Fruit fly (Drosophila melanogaster) whole organism, embryonic: ENCODE measurements around the gene Trl.

Source experiments
- BtbVII ChIP-seq: fragments of 200-800 bp; sonication (Bioruptor generic); optimal IDR thresholded peaks from 3 replicates; lab custom pipeline; 2017; ENCODE audit warnings: missing biosample characterization, mild to moderate bottlenecking, missing genetic modification characterization
- CG10321 ChIP-seq: fragments of 200-800 bp; sonication (Bioruptor generic); IDR thresholded peaks from 2 replicates; pipeline ENCODE4 v1.3.6; 2022; ENCODE audit warnings: missing biosample characterization, missing genetic modification characterization
- CG10979 ChIP-seq: fragments of 200-800 bp; sonication (Bioruptor generic); optimal IDR thresholded peaks from 2 replicates; lab custom pipeline; 2018; ENCODE audit warnings: missing biosample characterization, mild to moderate bottlenecking, missing genetic modification characterization, moderate library complexity
- CG11723 ChIP-seq: fragments of 200-800 bp; sonication (Bioruptor generic); optimal IDR thresholded peaks from 2 replicates; lab custom pipeline; 2017; ENCODE audit warnings: missing biosample characterization, mild to moderate bottlenecking, missing genetic modification characterization
- CG14860 ChIP-seq: fragments of 200-800 bp; sonication (Bioruptor generic); IDR thresholded peaks from 3 replicates; pipeline ENCODE4 v1.3.6; 2022; ENCODE audit warnings: missing biosample characterization, missing genetic modification characterization; ENCODE audit not compliant: partially characterized antibody
- CG15011 ChIP-seq: fragments of 200-800 bp; sonication (Bioruptor generic); optimal IDR thresholded peaks from 3 replicates; lab custom pipeline; 2018; ENCODE audit warnings: missing biosample characterization, mild to moderate bottlenecking, missing genetic modification characterization
- CG1792 ChIP-seq: fragments of 200-800 bp; sonication (Bioruptor generic); optimal IDR thresholded peaks from 2 replicates; lab custom pipeline; 2016; ENCODE audit warnings: missing biosample characterization, missing genetic modification characterization
- CG1832 ChIP-seq: fragments of 200-800 bp; sonication (Bioruptor generic); optimal IDR thresholded peaks from 2 replicates; lab custom pipeline; 2017; ENCODE audit warnings: missing biosample characterization, mild to moderate bottlenecking, missing genetic modification characterization, inconsistent platforms
- CG18476 ChIP-seq: fragments of 200-800 bp; sonication (Bioruptor generic); optimal IDR thresholded peaks from 2 replicates; lab custom pipeline; 2016; ENCODE audit warnings: missing biosample characterization, mild to moderate bottlenecking, missing genetic modification characterization
- CG18619 ChIP-seq: fragments of 200-800 bp; sonication (Bioruptor generic); optimal IDR thresholded peaks from 3 replicates; lab custom pipeline; 2017; ENCODE audit warnings: missing biosample characterization, mild to moderate bottlenecking, missing genetic modification characterization
- CG2116 ChIP-seq: fragments of 200-800 bp; sonication (Bioruptor generic); optimal IDR thresholded peaks from 3 replicates; lab custom pipeline; 2018; ENCODE audit warnings: missing biosample characterization, mild to moderate bottlenecking, missing genetic modification characterization
- CG2712 ChIP-seq: fragments of 200-800 bp; optimal IDR thresholded peaks from 3 replicates; lab custom pipeline; 2019; ENCODE audit warnings: missing biosample characterization, mild to moderate bottlenecking, missing genetic modification characterization, moderate library complexity
- CG31224 ChIP-seq: fragments of 200-800 bp; sonication (Bioruptor generic); IDR thresholded peaks from 2 replicates; pipeline ENCODE4 v1.3.6; 2022; ENCODE audit warnings: missing biosample characterization, missing genetic modification characterization
- CG42726 ChIP-seq: fragments of 200-800 bp; sonication (Bioruptor generic); IDR thresholded peaks from 2 replicates; pipeline ENCODE4 v1.3.6; 2022; ENCODE audit warnings: missing biosample characterization, missing genetic modification characterization; ENCODE audit not compliant: partially characterized antibody
- CG4360 ChIP-seq: fragments of 200-800 bp; sonication (Bioruptor generic); IDR thresholded peaks from 2 replicates; pipeline ENCODE4 v1.3.6; 2022; ENCODE audit warnings: missing biosample characterization, missing genetic modification characterization
- CG43689 ChIP-seq: fragments of 200-800 bp; sonication (Bioruptor generic); IDR thresholded peaks from 2 replicates; pipeline ENCODE4 v1.3.6; 2022; ENCODE audit warnings: missing biosample characterization, missing genetic modification characterization
- CG5953 ChIP-seq: fragments of 200-800 bp; sonication (Bioruptor generic); IDR thresholded peaks from 2 replicates; pipeline ENCODE4 v1.3.6; 2022; ENCODE audit warnings: missing biosample characterization, missing genetic modification characterization
- CG6254 ChIP-seq: fragments of 200-800 bp; sonication (Bioruptor generic); optimal IDR thresholded peaks from 3 replicates; lab custom pipeline; 2017; ENCODE audit warnings: mild to moderate bottlenecking, missing biosample characterization, missing genetic modification reagents, missing genetic modification characterization
- CG6791 ChIP-seq: fragments of 200-800 bp; sonication (Bioruptor generic); IDR thresholded peaks from 3 replicates; pipeline ENCODE4 v1.3.6; 2022; ENCODE audit warnings: missing biosample characterization, missing genetic modification characterization; ENCODE audit not compliant: partially characterized antibody
- CG7357 ChIP-seq: fragments of 200-800 bp; sonication (Bioruptor generic); IDR thresholded peaks from 3 replicates; pipeline ENCODE4 v1.3.6; 2022; ENCODE audit warnings: missing biosample characterization, missing genetic modification characterization
- CG7372 ChIP-seq: fragments of 200-800 bp; sonication (Bioruptor generic); IDR thresholded peaks from 2 replicates; pipeline ENCODE4 v1.3.6; 2022; ENCODE audit warnings: missing biosample characterization, missing genetic modification characterization
- CG8281 ChIP-seq: fragments of 200-800 bp; sonication (Bioruptor generic); optimal IDR thresholded peaks from 2 replicates; lab custom pipeline; 2018; ENCODE audit warnings: missing biosample characterization, mild to moderate bottlenecking, missing genetic modification characterization, moderate library complexity
- E2f1 ChIP-seq: fragments of 200-800 bp; sonication (Bioruptor generic); IDR thresholded peaks from 2 replicates; pipeline ENCODE4 v1.3.6; 2022; ENCODE audit warnings: missing biosample characterization, missing genetic modification characterization
- Hand ChIP-seq: fragments of 200-800 bp; sonication (Bioruptor generic); optimal IDR thresholded peaks from 2 replicates; lab custom pipeline; 2017; ENCODE audit warnings: mild to moderate bottlenecking, missing biosample characterization, missing genetic modification reagents, missing genetic modification characterization
- Jarid2 ChIP-seq: fragments of 200-800 bp; sonication (Bioruptor generic); optimal IDR thresholded peaks from 3 replicates; lab custom pipeline; 2017; ENCODE audit warnings: mild to moderate bottlenecking, missing biosample characterization, missing genetic modification reagents, missing genetic modification characterization
- Kr ChIP-seq: fragments of 200-800 bp; sonication (Bioruptor generic); optimal IDR thresholded peaks from 2 replicates; lab custom pipeline; 2017; ENCODE audit warnings: missing biosample characterization, mild to moderate bottlenecking, missing genetic modification characterization
- Nf-YC ChIP-seq: fragments of 200-800 bp; optimal IDR thresholded peaks from 3 replicates; lab custom pipeline; 2019; ENCODE audit warnings: missing biosample characterization, mild to moderate bottlenecking, missing genetic modification characterization, moderate library complexity
- Sin3A ChIP-seq: fragments of >200 bp; optimal IDR thresholded peaks from 2 replicates; lab custom pipeline; 2018
- TFAM ChIP-seq: fragments of 200-800 bp; sonication (Bioruptor generic); optimal IDR thresholded peaks from 2 replicates; lab custom pipeline; 2017; ENCODE audit warnings: missing biosample characterization, missing genetic modification characterization, inconsistent platforms
- abd-A ChIP-seq: fragments of 200-800 bp; sonication (Bioruptor generic); optimal IDR thresholded peaks from 3 replicates; lab custom pipeline; 2019; ENCODE audit warnings: missing biosample characterization, mild to moderate bottlenecking, missing genetic modification characterization, moderate library complexity
- az2 ChIP-seq: fragments of 200-800 bp; sonication (Bioruptor generic); optimal IDR thresholded peaks from 3 replicates; lab custom pipeline; 2016; ENCODE audit warnings: missing biosample characterization, missing genetic modification characterization
- cato ChIP-seq: fragments of 200-800 bp; sonication (Bioruptor generic); optimal IDR thresholded peaks from 2 replicates; lab custom pipeline; 2016; ENCODE audit warnings: missing biosample characterization, missing genetic modification characterization, borderline replicate concordance
- ci ChIP-seq: fragments of 200-800 bp; sonication (Bioruptor generic); IDR thresholded peaks from 3 replicates; pipeline ENCODE4 v1.3.6; 2022; ENCODE audit warnings: missing biosample characterization, missing genetic modification characterization
- ftz-f1 ChIP-seq: fragments of 200-800 bp; sonication (Bioruptor generic); optimal IDR thresholded peaks from 2 replicates; lab custom pipeline; 2016; ENCODE audit warnings: missing biosample characterization, missing genetic modification characterization
- gcm ChIP-seq: fragments of 200-800 bp; sonication (Bioruptor generic); optimal IDR thresholded peaks from 2 replicates; lab custom pipeline; 2019; ENCODE audit warnings: missing biosample characterization, mild to moderate bottlenecking, missing genetic modification characterization, moderate library complexity
- gt ChIP-seq: fragments of 200-800 bp; sonication (Bioruptor generic); IDR thresholded peaks from 2 replicates; pipeline ENCODE4 v1.3.6; 2022; ENCODE audit warnings: missing biosample characterization, missing genetic modification characterization
- insv ChIP-seq, 2 experiments: fragments of 200-800 bp; sonication (Bioruptor generic); optimal IDR thresholded peaks; 3 replicates each; lab custom pipeline; 2016 to 2018; ENCODE audit warnings: missing biosample characterization in 2 of 2, missing genetic modification characterization in 2 of 2
- lola ChIP-seq, 3 experiments: fragments of >200 bp in 2 of 3; fragments of 200-800 bp in 1 of 3; sonication (Bioruptor generic) in 1 of 3; optimal IDR thresholded peaks; 2 replicates each; lab custom pipeline; 2017 to 2019; ENCODE audit warnings: missing biosample characterization in 3 of 3, missing genetic modification characterization in 3 of 3, mild to moderate bottlenecking in 1 of 3, moderate library complexity in 1 of 3
- luna ChIP-seq: fragments of 200-800 bp; sonication (Bioruptor generic); optimal IDR thresholded peaks from 2 replicates; lab custom pipeline; 2016; ENCODE audit warnings: missing biosample characterization, missing genetic modification characterization
- mld ChIP-seq: fragments of 200-800 bp; sonication (Bioruptor generic); IDR thresholded peaks from 3 replicates; pipeline ENCODE4 v1.3.6; 2022; ENCODE audit warnings: missing biosample characterization, missing genetic modification characterization; ENCODE audit not compliant: partially characterized antibody
- nom ChIP-seq: fragments of 200-800 bp; sonication (Bioruptor generic); optimal IDR thresholded peaks from 2 replicates; lab custom pipeline; 2017; ENCODE audit warnings: missing biosample characterization, missing genetic modification characterization, mild to moderate bottlenecking, moderate library complexity, missing genetic modification reagents
- p53 ChIP-seq: fragments of 200-800 bp; sonication (Bioruptor generic); optimal IDR thresholded peaks from 2 replicates; lab custom pipeline; 2016; ENCODE audit warnings: missing biosample characterization, missing genetic modification characterization
- ro ChIP-seq: fragments of 200-800 bp; sonication (Bioruptor generic); IDR thresholded peaks from 2 replicates; pipeline ENCODE4 v1.3.6; 2022; ENCODE audit warnings: missing biosample characterization, missing genetic modification characterization
- run ChIP-seq: fragments of 200-800 bp; sonication (Bioruptor generic); optimal IDR thresholded peaks from 3 replicates; lab custom pipeline; 2018; ENCODE audit warnings: missing biosample characterization, mild to moderate bottlenecking, missing genetic modification characterization
- slou ChIP-seq: fragments of 200-800 bp; sonication (Bioruptor generic); optimal IDR thresholded peaks from 3 replicates; lab custom pipeline; 2016; ENCODE audit warnings: missing biosample characterization, missing genetic modification characterization
- vnd ChIP-seq: fragments of 200-800 bp; sonication (Bioruptor generic); IDR thresholded peaks from 3 replicates; pipeline ENCODE4 v1.3.6; 2022; ENCODE audit warnings: missing biosample characterization, missing genetic modification characterization; ENCODE audit not compliant: partially characterized antibody
- wek ChIP-seq: fragments of 200-800 bp; sonication (Bioruptor generic); optimal IDR thresholded peaks from 3 replicates; lab custom pipeline; 2018; ENCODE audit warnings: missing biosample characterization, mild to moderate bottlenecking, missing genetic modification characterization, moderate library complexity
- zfh1 ChIP-seq: fragments of 200-800 bp; sonication (Bioruptor generic); IDR thresholded peaks from 3 replicates; pipeline ENCODE4 v1.3.6; 2022; ENCODE audit warnings: missing biosample characterization, missing genetic modification characterization

Trl gene

DNA sequence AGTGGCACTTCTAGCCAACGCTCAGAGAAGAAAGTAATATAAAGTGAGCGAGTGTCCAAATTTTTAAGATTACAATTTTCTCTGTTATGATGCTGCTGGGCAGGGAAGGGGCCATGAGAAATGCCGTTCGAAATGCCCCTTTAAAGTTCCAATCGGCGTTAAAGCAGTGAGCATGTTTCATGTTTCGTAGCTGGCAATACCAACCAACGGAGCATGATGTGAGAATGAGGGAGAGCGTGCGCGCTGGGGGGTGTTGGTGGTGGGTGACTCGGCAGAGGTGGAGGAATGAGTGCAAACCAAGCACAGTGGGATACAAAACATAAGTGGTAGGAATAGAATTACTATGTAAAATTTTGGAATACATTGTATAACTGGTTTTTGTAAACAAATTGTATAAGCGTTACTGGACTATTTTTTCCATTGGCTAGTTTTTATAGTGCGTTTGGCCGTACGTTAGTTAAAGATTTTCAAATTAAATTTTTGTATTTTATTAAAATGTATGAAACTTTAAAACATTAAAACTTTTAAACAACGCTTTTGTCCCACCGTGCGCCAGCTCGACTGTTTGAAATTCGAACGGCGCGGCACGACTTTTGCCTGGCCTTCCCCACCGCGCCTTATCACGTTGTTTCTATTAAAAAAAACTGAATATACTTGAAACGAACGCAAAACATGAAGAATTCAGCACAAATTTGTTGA is 1.6 kb downstream of the Trl start (continued):
- peak; percentile 97 for TF ChIP-seq abd-A
- TF ChIP-seq CG18476 (GFP tag; lab: Kevin White, UChicago): peak; percentile 99
- TF ChIP-seq CG7357 (GFP tag; lab: Robert Waterston, UW): peak; percentile 99
- TF ChIP-seq CG15011 (GFP tag; lab: Kevin White, UChicago): peak; percentile 100
- peak; percentile 97 for TF ChIP-seq TFAM (GFP tag; lab: Kevin White, UChicago)
- TF ChIP-seq CG2712 (tag; lab: Kevin White, UChicago): peak; percentile 100
- peak; percentile 98 for TF ChIP-seq CG6254 (GFP tag; lab: Kevin White, UChicago)
- TF ChIP-seq zfh1 (GFP tag; lab: Robert Waterston, UW): peak; percentile 99
- peak; percentile 94 for TF ChIP-seq CG2116 (GFP tag; lab: Kevin White, UChicago)
- TF ChIP-seq ci: peak; percentile 99
- TF ChIP-seq BtbVII: peak; percentile 100
- TF ChIP-seq mld (GFP tag; lab: Robert Waterston, UW): peak; percentile 37; the same call in 1 of the 3 replicates
- peak; percentile 100 for TF ChIP-seq gcm (GFP tag; lab: Kevin White, UChicago)
- peak; percentile 97 for TF ChIP-seq gt (GFP tag; lab: Robert Waterston, UW)
- peak; percentile 98 for TF ChIP-seq Jarid2 (GFP tag; lab: Kevin White, UChicago)
- peak; percentile 94 for TF ChIP-seq Kr (GFP tag; lab: Kevin White, UChicago)
- peak; percentile 99 for TF ChIP-seq az2 (GFP tag; lab: Kevin White, UChicago)
- TF ChIP-seq ftz-f1: peak; percentile 92
- TF ChIP-seq Nf-YC (tag; lab: Kevin White, UChicago): peak; percentile 96
- peak; percentile 98 for TF ChIP-seq CG5953 (GFP tag; lab: Robert Waterston, UW)
- peak; percentile 100 for TF ChIP-seq CG18619 (GFP tag; lab: Kevin White, UChicago)
- peak; percentile 73 for TF ChIP-seq CG14860 (GFP tag; lab: Robert Waterston, UW)
- TF ChIP-seq CG10979: peak; percentile 100
- peak; percentile 96 for TF ChIP-seq p53
- TF ChIP-seq CG6791 (GFP tag; lab: Robert Waterston, UW): peak; percentile 61; the same call in 2 of the 3 replicates
- TF ChIP-seq CG43689: peak; percentile 99
- TF ChIP-seq CG42726 (GFP tag; lab: Robert Waterston, UW): peak; percentile 44; the same call in 1 of the 2 replicates
- peak; percentile 98 for TF ChIP-seq luna (GFP tag; lab: Kevin White, UChicago)
- 0 out of 3 replicates have a peak, but pooled peaks have one; percentile 51 for TF ChIP-seq vnd (GFP tag; lab: Robert Waterston, UW)
- peak; percentile 100 for TF ChIP-seq CG11723
- peak; percentile 100 for TF ChIP-seq slou (GFP tag; lab: Kevin White, UChicago)
- peak; percentile 97 for TF ChIP-seq CG8281 (tag; lab: Kevin White, UChicago)
- peak; percentile 88 for TF ChIP-seq CG4360 (GFP tag; lab: Robert Waterston, UW)
- peak; percentile 11 for TF ChIP-seq CG1832 (GFP tag; lab: Kevin White, UChicago)
- TF ChIP-seq CG1792: peak; percentile 98
- peak; percentile 98 for TF ChIP-seq ro (GFP tag; lab: Robert Waterston, UW)
- TF ChIP-seq lola (GFP tag; optimal IDR thresholded peaks at IDR 0.05; lab: Kevin White, UChicago): peak in 1 of 3 experiments; percentile 100
- peak; percentile 100 for TF ChIP-seq CG7372 (GFP tag; lab: Robert Waterston, UW)
- TF ChIP-seq run (tag; lab: Kevin White, UChicago): peak; percentile 100
- peak; percentile 99 for TF ChIP-seq CG31224 (GFP tag; lab: Robert Waterston, UW)
- no peak for TF ChIP-seq Sin3A
- TF ChIP-seq nom (GFP tag; lab: Kevin White, UChicago): peak; percentile 99
- peak; percentile 94 for TF ChIP-seq wek
- TF ChIP-seq E2f1: peak; percentile 100
- TF ChIP-seq CG10321: peak; percentile 89
- peak; percentile 99 for TF ChIP-seq cato (GFP tag; lab: Kevin White, UChicago)
- peak; percentile 69 to 91 for TF ChIP-seq insv (GFP tag; optimal IDR thresholded peaks at IDR 0.05; lab: Kevin White, UChicago)
- TF ChIP-seq Hand (GFP tag; lab: Kevin White, UChicago): peak; percentile 100
